Worm (Caenorhabditis elegans) whole organism, L1 larva: ENCODE measurements around the gene gpc-1.
A peak's percentile ranks its signal among the peaks of the same experiment; 100 is the strongest.

Source experiments
- C04F5.9 ChIP-seq: sonication (generic microtip); optimal IDR thresholded peaks from 2 replicates; lab custom pipeline; 2016; ENCODE audit warnings: missing genetic modification characterization, missing compliant biosample characterization
- C34B4.2 ChIP-seq: sonication (generic microtip); optimal IDR thresholded peaks from 2 replicates; lab custom pipeline; 2017; ENCODE audit warnings: mild to moderate bottlenecking, missing genetic modification characterization, missing compliant biosample characterization
- F16B12.6 ChIP-seq: fragments of 150-350 bp; optimal IDR thresholded peaks from 2 replicates; lab custom pipeline; 2014; ENCODE audit warnings: missing biosample characterization, missing genetic modification characterization
- alr-1 ChIP-seq: fragments of 200-800 bp; sonication (Bioruptor generic); optimal IDR thresholded peaks from 2 replicates; lab custom pipeline; 2018; ENCODE audit warnings: borderline replicate concordance, mild to moderate bottlenecking, missing genetic modification characterization, missing compliant biosample characterization
- blmp-1 ChIP-seq: fragments of 150-350 bp; optimal IDR thresholded peaks from 2 replicates; lab custom pipeline; 2014; ENCODE audit warnings: missing biosample characterization, missing genetic modification characterization
- ceh-90 ChIP-seq: sonication (generic microtip); optimal IDR thresholded peaks from 2 replicates; lab custom pipeline; 2016; ENCODE audit warnings: missing genetic modification characterization, missing compliant biosample characterization
- ces-1 ChIP-seq: fragments of 150-350 bp; optimal IDR thresholded peaks from 2 replicates; lab custom pipeline; 2014; ENCODE audit warnings: missing biosample characterization, missing genetic modification reagents, missing genetic modification characterization
- dpl-1 ChIP-seq, 3 experiments: fragments of 150-350 bp in 2 of 3; sonication (generic microtip) in 1 of 3; optimal IDR thresholded peaks; 2 replicates each; lab custom pipeline; 2014 to 2017; ENCODE audit warnings: missing biosample characterization in 3 of 3, missing genetic modification characterization in 3 of 3, missing genetic modification reagents in 3 of 3
- dsc-1 ChIP-seq: sonication (generic microtip); optimal IDR thresholded peaks from 2 replicates; lab custom pipeline; 2016; ENCODE audit warnings: mild to moderate bottlenecking, missing genetic modification characterization, missing compliant biosample characterization
- efl-1 ChIP-seq, 4 experiments: fragments of 150-350 bp; optimal IDR thresholded peaks in 3 of 4; peaks in 1 of 4; 1 replicate in 1 of 4; 2 replicates in 3 of 4; lab custom pipeline; 2014; ENCODE audit warnings: missing biosample characterization in 2 of 4, missing genetic modification characterization in 2 of 4, missing genetic modification reagents in 2 of 4
- egl-27 ChIP-seq, 2 experiments: fragments of 150-350 bp in 1 of 2; sonication (generic microtip); optimal IDR thresholded peaks; 3 replicates each; lab custom pipeline; 2017 to 2018; ENCODE audit warnings: missing biosample characterization in 2 of 2, missing genetic modification characterization in 2 of 2, missing genetic modification reagents in 2 of 2
- fkh-4 ChIP-seq: sonication (generic microtip); optimal IDR thresholded peaks from 2 replicates; lab custom pipeline; 2016; ENCODE audit warnings: missing compliant biosample characterization, missing genetic modification characterization, borderline replicate concordance
- fos-1 ChIP-seq: fragments of 150-350 bp; optimal IDR thresholded peaks from 2 replicates; lab custom pipeline; 2014; ENCODE audit warnings: missing biosample characterization, missing genetic modification characterization
- grh-1 ChIP-seq: fragments of 200-800 bp; sonication (Bioruptor generic); IDR thresholded peaks from 2 replicates; pipeline ENCODE4 v1.3.6; 2022; ENCODE audit warnings: missing genetic modification reagents, missing genetic modification characterization, missing compliant biosample characterization
- hlh-17 ChIP-seq: fragments of 200-800 bp; sonication (Bioruptor generic); optimal IDR thresholded peaks from 2 replicates; lab custom pipeline; 2018; ENCODE audit warnings: missing genetic modification characterization, mild to moderate bottlenecking, missing compliant biosample characterization, moderate library complexity, borderline replicate concordance
- irx-1 ChIP-seq: sonication (generic microtip); optimal IDR thresholded peaks from 2 replicates; lab custom pipeline; 2016; ENCODE audit warnings: missing genetic modification characterization, missing compliant biosample characterization
- isw-1 ChIP-seq: fragments of 200-800 bp; sonication (Bioruptor generic); IDR thresholded peaks from 2 replicates; pipeline ENCODE4 v1.3.6; 2022; ENCODE audit warnings: missing genetic modification characterization, missing compliant biosample characterization
- lin-15B ChIP-seq: fragments of 150-350 bp; sonication (generic microtip); optimal IDR thresholded peaks from 3 replicates; lab custom pipeline; 2014; ENCODE audit warnings: missing biosample characterization, missing genetic modification characterization
- lin-35 ChIP-seq, 2 experiments: fragments of 150-350 bp; optimal IDR thresholded peaks; 2 replicates each; lab custom pipeline; 2014; ENCODE audit warnings: missing biosample characterization in 2 of 2, missing genetic modification characterization in 2 of 2, missing genetic modification reagents in 2 of 2
- lin-39 ChIP-seq: fragments of 150-350 bp; optimal IDR thresholded peaks from 2 replicates; lab custom pipeline; 2014; ENCODE audit warnings: missing biosample characterization, missing genetic modification reagents, missing genetic modification characterization
- lir-3 ChIP-seq: sonication (generic microtip); optimal IDR thresholded peaks from 2 replicates; lab custom pipeline; 2016; ENCODE audit warnings: mild to moderate bottlenecking, missing genetic modification characterization, moderate library complexity, missing compliant biosample characterization; ENCODE audit not compliant: poor library complexity
- nhr-11 ChIP-seq: fragments of 150-350 bp; optimal IDR thresholded peaks from 2 replicates; lab custom pipeline; 2014; ENCODE audit warnings: missing biosample characterization, missing genetic modification characterization
- nhr-19 ChIP-seq: fragments of 200-800 bp; sonication (Bioruptor generic); conservative IDR thresholded peaks from 2 replicates; pipeline ENCODE4 v1.3.6; 2022; ENCODE audit warnings: missing genetic modification characterization, missing compliant biosample characterization
- nhr-20 ChIP-seq: sonication (generic microtip); optimal IDR thresholded peaks from 2 replicates; lab custom pipeline; 2016; ENCODE audit warnings: mild to moderate bottlenecking, missing genetic modification characterization, missing compliant biosample characterization
- nhr-71 ChIP-seq: sonication (generic microtip); optimal IDR thresholded peaks from 2 replicates; lab custom pipeline; 2016; ENCODE audit warnings: mild to moderate bottlenecking, missing genetic modification characterization, moderate library complexity, missing compliant biosample characterization
- nhr-76 ChIP-seq: sonication (generic microtip); optimal IDR thresholded peaks from 2 replicates; lab custom pipeline; 2017; ENCODE audit warnings: missing biosample characterization, missing genetic modification characterization
- nhr-85 ChIP-seq: sonication (generic microtip); peaks from one replicate; lab custom pipeline; 2016; ENCODE audit warnings: missing genetic modification characterization, inconsistent platforms, missing compliant biosample characterization
- nhr-90 ChIP-seq: sonication (generic microtip); optimal IDR thresholded peaks from 2 replicates; lab custom pipeline; 2016; ENCODE audit warnings: mild to moderate bottlenecking, missing genetic modification characterization, missing compliant biosample characterization; ENCODE audit not compliant: poor library complexity
- pax-3 ChIP-seq: fragments of 200-800 bp; sonication (Bioruptor generic); optimal IDR thresholded peaks from 2 replicates; lab custom pipeline; 2018; ENCODE audit warnings: mild to moderate bottlenecking, missing genetic modification characterization, moderate library complexity, missing compliant biosample characterization
- skn-1 ChIP-seq: fragments of 150-350 bp; optimal IDR thresholded peaks from 2 replicates; lab custom pipeline; 2014; ENCODE audit warnings: missing biosample characterization, missing genetic modification characterization
- unc-130 ChIP-seq: fragments of 150-350 bp; optimal IDR thresholded peaks from 2 replicates; lab custom pipeline; 2017; ENCODE audit warnings: missing biosample characterization, missing genetic modification characterization, inconsistent platforms
- vab-15 ChIP-seq: sonication (generic microtip); optimal IDR thresholded peaks from 2 replicates; lab custom pipeline; 2017; ENCODE audit warnings: missing genotype, mild to moderate bottlenecking, missing genetic modification characterization, missing compliant biosample characterization
- ztf-4 ChIP-seq: fragments of 150-350 bp; optimal IDR thresholded peaks from 2 replicates; lab custom pipeline; 2014; ENCODE audit warnings: missing biosample characterization, missing genetic modification characterization

gpc-1 gene

DNA sequence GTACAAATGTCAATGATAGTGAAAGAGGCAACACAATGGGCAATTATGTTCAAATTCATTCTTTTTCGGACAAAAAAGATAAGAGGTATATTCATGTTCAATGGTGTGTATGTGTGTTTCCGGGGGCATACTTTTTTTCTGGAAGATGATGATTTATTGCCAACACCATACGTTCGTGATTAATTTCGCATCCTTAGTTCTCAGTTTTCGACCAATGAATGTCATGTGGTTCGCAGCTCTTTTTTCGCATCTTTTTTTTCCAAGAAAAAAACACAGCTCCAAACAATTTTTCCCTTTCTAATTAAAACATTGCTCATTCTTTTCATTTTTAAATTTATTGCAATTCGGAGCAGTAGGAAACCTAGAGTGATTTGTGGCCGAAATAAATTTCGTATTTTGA lies 44.0 kb upstream of the gpc-1 start:
- TF ChIP-seq C34B4.2 (tag; lab: Kevin White, UChicago) (no peak), alr-1 (tag; lab: Kevin White, UChicago) (no peak), dsc-1 (peak; percentile 94), unc-130 (no peak), blmp-1 (tag; lab: Kevin White, UChicago) (peak; percentile 0), grh-1 (GFP tag; lab: Robert Waterston, UW) (no peak), nhr-19 (no peak), C04F5.9 (no peak), ces-1 (GFP tag; lab: Kevin White, UChicago) (no peak), skn-1 (no peak), fkh-4 (peak; percentile 65)

DNA sequence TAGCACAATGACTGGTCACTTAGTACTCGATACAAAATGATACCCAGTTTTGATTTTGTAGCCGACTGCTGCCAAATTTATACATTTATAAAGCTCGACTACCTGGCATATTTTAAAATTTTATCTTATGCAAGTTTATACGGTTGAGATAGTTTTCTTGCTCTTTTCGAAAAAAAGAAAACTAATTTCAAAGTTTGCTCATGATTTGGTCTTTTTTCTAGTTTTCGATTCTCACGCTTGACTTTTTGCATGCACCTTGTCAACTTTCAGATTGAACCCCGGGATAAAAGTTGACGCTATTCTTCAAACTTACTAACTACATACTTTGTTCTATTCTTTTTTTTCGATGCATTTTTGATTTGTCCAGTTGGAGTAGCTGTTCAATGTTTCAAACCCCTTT lies 42.2 kb upstream of the gpc-1 start:
- TF ChIP-seq efl-1 (optimal IDR thresholded peaks at IDR 0.05; lab: Kevin White, UChicago) (no peak), efl-1 (GFP tag; optimal IDR thresholded peaks at IDR 0.05 in 1 of 2; lab: Kevin White, UChicago) (peak in 1 of 2 experiments; percentile 81), nhr-20 (tag; lab: Kevin White, UChicago) (no peak)

DNA sequence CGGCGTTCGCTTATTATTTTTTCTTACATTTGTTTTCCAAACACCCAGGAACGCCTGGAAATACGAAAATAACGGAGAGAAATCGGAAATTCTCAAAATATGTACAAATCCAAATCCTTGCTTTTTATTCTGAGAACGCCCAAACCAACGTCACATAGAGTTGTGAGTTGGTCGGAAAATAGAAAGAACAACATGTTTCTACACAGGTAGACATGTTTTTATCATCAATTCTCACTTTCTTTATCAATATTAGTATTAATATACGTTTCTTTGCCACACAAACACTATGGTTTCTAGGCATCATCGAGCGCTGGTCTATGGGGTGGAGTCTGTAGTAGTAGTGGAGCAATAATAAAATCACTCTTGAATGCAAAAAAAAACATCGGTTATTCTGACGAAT lies 33.7 kb upstream of the gpc-1 start:
- no peak for TF ChIP-seq F16B12.6 (tag; lab: Kevin White, UChicago)
- TF ChIP-seq alr-1 (tag; lab: Kevin White, UChicago): no peak
- TF ChIP-seq lin-39 (tag; lab: Kevin White, UChicago): no peak
- TF ChIP-seq hlh-17 (GFP tag; lab: Kevin White, UChicago): no peak

DNA sequence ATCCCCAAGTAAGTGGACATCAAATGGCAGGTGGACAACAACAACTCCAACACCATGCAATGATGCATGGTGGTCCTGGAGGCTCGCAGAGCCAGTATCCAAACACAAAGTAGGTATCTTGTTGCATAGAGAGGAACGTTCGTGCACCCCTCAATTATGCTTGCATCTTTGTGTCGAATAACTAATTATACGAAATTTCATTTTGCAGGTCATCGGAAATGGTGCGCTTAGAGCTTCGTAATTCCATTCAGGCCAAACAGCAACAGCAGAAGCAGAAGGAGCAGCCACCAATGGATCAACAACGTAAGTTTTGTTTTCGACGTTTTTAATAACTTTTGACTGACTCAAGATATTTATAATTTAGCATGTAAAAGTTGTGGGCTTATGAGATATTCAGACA lies 31.6 kb upstream of the gpc-1 start:
- TF ChIP-seq lin-15B (tag; lab: Kevin White, UChicago) (no peak), nhr-11 (tag; lab: Kevin White, UChicago) (no peak), dpl-1 (GFP tag; optimal IDR thresholded peaks at IDR 0.05; lab: Kevin White, UChicago) (no peak), fkh-4 (no peak), vab-15 (tag; lab: Kevin White, UChicago) (no peak), nhr-85 (tag; lab: Kevin White, UChicago) (no peak), lin-35 (GFP tag; optimal IDR thresholded peaks at IDR 0.05; lab: Kevin White, UChicago) (no peak), egl-27 (tag; optimal IDR thresholded peaks at IDR 0.05; lab: Kevin White, UChicago) (no peak), ztf-4 (tag; lab: Kevin White, UChicago) (no peak), nhr-76 (tag; lab: Kevin White, UChicago) (no peak)
- TF ChIP-seq, all 84 proteins: peak for 0

DNA sequence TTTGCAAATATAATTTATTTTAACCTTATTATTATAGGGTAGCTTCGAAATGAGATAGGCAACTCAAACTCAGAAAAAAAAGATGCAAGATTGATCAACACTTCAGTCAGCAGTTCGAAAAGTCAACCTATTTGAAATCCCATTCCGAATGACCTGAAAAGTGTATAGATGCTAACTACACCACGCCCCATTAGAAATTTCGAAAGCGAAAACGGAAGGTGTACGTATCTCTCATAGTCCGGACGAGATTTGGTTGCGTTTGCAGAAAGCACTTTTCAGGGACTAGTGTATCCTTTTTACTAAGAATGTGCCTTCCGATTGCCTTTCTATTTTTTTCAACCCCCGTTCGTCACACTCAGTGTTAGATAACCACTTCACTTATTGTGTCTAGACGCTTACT lies 30.9 kb upstream of the gpc-1 start:
- TF ChIP-seq irx-1 (tag; lab: Kevin White, UChicago) (no peak), blmp-1 (tag; lab: Kevin White, UChicago) (peak; percentile 82)

DNA sequence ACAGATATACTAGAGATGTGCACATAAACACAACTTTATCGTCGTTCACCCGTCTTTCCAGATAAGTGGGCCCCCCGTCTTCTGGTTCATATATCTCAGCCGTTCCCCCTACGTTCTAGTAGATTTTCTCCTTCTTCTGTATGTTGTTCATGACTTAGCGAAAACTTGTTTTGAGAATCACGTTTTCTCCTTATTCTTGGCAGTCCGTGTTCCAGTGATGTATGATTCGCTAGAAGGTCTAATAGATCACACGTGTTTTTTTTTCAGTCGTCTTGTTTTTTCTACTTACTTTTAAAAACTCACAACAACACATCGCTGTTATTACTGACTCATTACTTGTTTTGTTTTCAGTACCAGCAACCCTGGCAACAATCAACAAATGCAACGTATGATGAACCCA lies 30.3 kb upstream of the gpc-1 start:
- TF ChIP-seq hlh-17 (GFP tag; lab: Kevin White, UChicago) (no peak), fos-1 (tag; lab: Kevin White, UChicago) (no peak), vab-15 (tag; lab: Kevin White, UChicago) (no peak), nhr-71 (peak; percentile 3), pax-3 (tag; lab: Kevin White, UChicago) (no peak), lir-3 (tag; lab: Kevin White, UChicago) (no peak), fkh-4 (no peak), ceh-90 (tag; lab: Kevin White, UChicago) (no peak), nhr-90 (no peak), nhr-20 (tag; lab: Kevin White, UChicago) (peak; percentile 15), irx-1 (tag; lab: Kevin White, UChicago) (no peak), nhr-85 (tag; lab: Kevin White, UChicago) (peak; percentile 48), isw-1 (GFP tag; lab: Robert Waterston, UW) (no peak)
- TF ChIP-seq, all 84 proteins: peak for 3
